Worm (Caenorhabditis elegans): ENCODE data around the gene thn-5.
"Not testable (repeated sequence)": the region's sequence is repeated elsewhere in the genome, so short reads cannot be mapped to it uniquely, and the experiment has no call there.

DNA sequence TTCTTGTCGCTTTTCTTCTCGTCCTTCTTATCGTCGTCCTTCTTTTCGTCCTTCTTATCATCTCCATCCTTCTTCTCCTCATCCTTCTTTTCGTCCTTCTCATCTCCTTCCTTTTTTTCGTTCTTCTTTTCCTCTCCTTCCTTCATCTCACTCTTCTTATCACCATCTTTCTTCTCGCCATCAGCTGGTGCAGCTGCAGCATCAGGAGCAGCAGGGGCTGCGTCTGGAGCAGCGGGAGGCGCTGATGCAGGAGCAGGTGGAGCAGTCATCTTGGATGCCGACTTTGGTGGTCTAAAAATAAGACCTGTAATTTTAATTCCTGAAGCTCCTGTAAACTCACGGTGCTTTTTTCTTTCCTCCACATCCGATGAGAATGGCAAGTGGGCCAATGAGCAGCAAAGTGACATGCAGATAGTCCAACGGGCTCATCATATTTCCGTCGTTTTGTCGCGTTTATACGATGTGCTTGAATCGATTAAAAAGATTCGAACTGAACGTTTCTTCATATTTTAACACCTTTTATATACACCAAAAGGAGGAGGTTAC, 5.3 kb upstream of the thn-5 start, which contains the start of gene cylc-1:
- not testable (repeated sequence) for TF ChIP-seq C34F6.9 (tag; optimal IDR thresholded peaks at IDR 0.05); ztf-4 (tag; optimal IDR thresholded peaks at IDR 0.05); snpc-4 (tag; optimal IDR thresholded peaks at IDR 0.05); lin-13 (GFP tag; optimal IDR thresholded peaks at IDR 0.05); ama-1 (optimal IDR thresholded peaks at IDR 0.05); ceh-16 (tag; optimal IDR thresholded peaks at IDR 0.05)

Data from whole organism, L2 larva.